Worm (Caenorhabditis elegans) whole organism, mixed stage, embryonic: ENCODE measurements around the gene F59A1.12.

Experiments
- M03D4.4 ChIP-seq: sonication (generic microtip); optimal IDR thresholded peaks from 2 replicates; lab custom pipeline; 2017; ENCODE audit warnings: mild to moderate bottlenecking, missing genetic modification characterization, missing compliant biosample characterization
- bed-3 ChIP-seq: fragments of 200-800 bp; sonication (Bioruptor generic); optimal IDR thresholded peaks from 3 replicates; lab custom pipeline; 2018; ENCODE audit warnings: mild to moderate bottlenecking, missing genetic modification characterization, moderate library complexity, missing compliant biosample characterization
- blmp-1 ChIP-seq: fragments of 150-350 bp; optimal IDR thresholded peaks from 2 replicates; lab custom pipeline; 2014; ENCODE audit warnings: missing biosample characterization, missing genetic modification characterization
- ceh-39 ChIP-seq: fragments of 150-350 bp; optimal IDR thresholded peaks from 2 replicates; lab custom pipeline; 2014; ENCODE audit warnings: missing biosample characterization, missing genetic modification characterization
- ceh-43 ChIP-seq: fragments of 200-800 bp; sonication (Bioruptor generic); optimal IDR thresholded peaks from 2 replicates; lab custom pipeline; 2018; ENCODE audit warnings: mild to moderate bottlenecking, missing genetic modification characterization, moderate library complexity, missing compliant biosample characterization
- ceh-83 ChIP-seq: fragments of 200-800 bp; sonication (Bioruptor generic); optimal IDR thresholded peaks from 2 replicates; lab custom pipeline; 2018; ENCODE audit warnings: mild to moderate bottlenecking, missing genetic modification characterization, missing compliant biosample characterization
- ces-1 ChIP-seq: fragments of 150-350 bp; optimal IDR thresholded peaks from 2 replicates; lab custom pipeline; 2014; ENCODE audit warnings: missing biosample characterization, missing genetic modification reagents, missing genetic modification characterization
- cnd-1 ChIP-seq: fragments of 200-800 bp; sonication (Bioruptor generic); optimal IDR thresholded peaks from 2 replicates; lab custom pipeline; 2018; ENCODE audit warnings: mild to moderate bottlenecking, missing genetic modification characterization, missing compliant biosample characterization
- drap-1 ChIP-seq: fragments of 200-800 bp; sonication (Bioruptor generic); optimal IDR thresholded peaks from 3 replicates; lab custom pipeline; 2018; ENCODE audit warnings: mild to moderate bottlenecking, missing genetic modification characterization, missing compliant biosample characterization
- elt-1 ChIP-seq: sonication (generic microtip); optimal IDR thresholded peaks from 2 replicates; lab custom pipeline; 2017; ENCODE audit warnings: missing genetic modification characterization, mild to moderate bottlenecking, missing compliant biosample characterization, antibody characterized with exemption, moderate library complexity, borderline replicate concordance; ENCODE audit not compliant: insufficient read depth
- elt-3 ChIP-seq: fragments of 150-350 bp; optimal IDR thresholded peaks from 2 replicates; lab custom pipeline; 2014; ENCODE audit warnings: missing biosample characterization, missing genetic modification characterization
- flh-1 ChIP-seq: fragments of 200-800 bp; sonication (Bioruptor generic); optimal IDR thresholded peaks from 2 replicates; lab custom pipeline; 2018; ENCODE audit warnings: mild to moderate bottlenecking, missing genetic modification characterization, moderate library complexity, missing compliant biosample characterization
- ham-2 ChIP-seq: fragments of 200-800 bp; sonication (Bioruptor generic); optimal IDR thresholded peaks from 2 replicates; lab custom pipeline; 2018; ENCODE audit warnings: mild to moderate bottlenecking, missing genetic modification characterization, missing compliant biosample characterization
- hlh-1 ChIP-seq: fragments of 150-350 bp; optimal IDR thresholded peaks from 2 replicates; lab custom pipeline; 2014; ENCODE audit warnings: missing biosample characterization, missing genetic modification reagents, missing genetic modification characterization
- lin-13 ChIP-seq: fragments of 150-350 bp; optimal IDR thresholded peaks from 2 replicates; lab custom pipeline; 2014; ENCODE audit warnings: missing biosample characterization, missing genetic modification characterization
- lin-32 ChIP-seq: fragments of 200-800 bp; sonication (Bioruptor generic); optimal IDR thresholded peaks from 2 replicates; lab custom pipeline; 2018; ENCODE audit warnings: mild to moderate bottlenecking, missing genetic modification characterization, missing compliant biosample characterization
- lsy-2 ChIP-seq: fragments of 150-350 bp; optimal IDR thresholded peaks from 2 replicates; lab custom pipeline; 2014; ENCODE audit warnings: missing biosample characterization, missing genetic modification characterization
- mab-5 ChIP-seq: fragments of 150-350 bp; optimal IDR thresholded peaks from 2 replicates; lab custom pipeline; 2014; ENCODE audit warnings: missing biosample characterization, missing genetic modification characterization
- mls-2 ChIP-seq: sonication (generic microtip); optimal IDR thresholded peaks from 2 replicates; lab custom pipeline; 2016; ENCODE audit warnings: mild to moderate bottlenecking, missing genetic modification characterization, moderate library complexity, missing compliant biosample characterization
- nhr-12 ChIP-seq: fragments of 150-350 bp; optimal IDR thresholded peaks from 2 replicates; lab custom pipeline; 2014; ENCODE audit warnings: missing biosample characterization, missing genetic modification characterization
- nhr-2 ChIP-seq: fragments of 150-350 bp; optimal IDR thresholded peaks from 2 replicates; lab custom pipeline; 2014; ENCODE audit warnings: missing biosample characterization, missing genetic modification characterization
- nhr-237 ChIP-seq: fragments of 150-350 bp; optimal IDR thresholded peaks from 2 replicates; lab custom pipeline; 2014; ENCODE audit warnings: missing biosample characterization, missing genetic modification characterization
- nhr-76 ChIP-seq: sonication (generic microtip); optimal IDR thresholded peaks from 2 replicates; lab custom pipeline; 2017; ENCODE audit warnings: missing biosample characterization, missing genetic modification characterization
- pha-4 ChIP-seq: fragments of 150-350 bp; optimal IDR thresholded peaks from 2 replicates; lab custom pipeline; 2018; ENCODE audit warnings: missing biosample characterization, missing genetic modification reagents, missing genetic modification characterization
- sem-2 ChIP-seq: fragments of 200-800 bp; sonication (Bioruptor generic); optimal IDR thresholded peaks from 2 replicates; lab custom pipeline; 2018; ENCODE audit warnings: mild to moderate bottlenecking, missing genetic modification characterization, missing compliant biosample characterization
- snpc-4 ChIP-seq: fragments of 150-350 bp; optimal IDR thresholded peaks from 2 replicates; lab custom pipeline; 2014; ENCODE audit warnings: missing biosample characterization, missing genetic modification characterization
- tbx-8 ChIP-seq: fragments of 200-800 bp; sonication (Bioruptor generic); optimal IDR thresholded peaks from 2 replicates; lab custom pipeline; 2018; ENCODE audit warnings: mild to moderate bottlenecking, missing genetic modification characterization, moderate library complexity, missing compliant biosample characterization
- unc-120 ChIP-seq: sonication (generic microtip); optimal IDR thresholded peaks from 2 replicates; lab custom pipeline; 2017; ENCODE audit warnings: missing genetic modification characterization, missing compliant biosample characterization; ENCODE audit not compliant: poor library complexity, severe bottlenecking
- unc-39 ChIP-seq: fragments of 150-350 bp; optimal IDR thresholded peaks from 2 replicates; lab custom pipeline; 2014; ENCODE audit warnings: missing biosample characterization, missing genetic modification characterization
- unc-62 ChIP-seq: fragments of 150-350 bp; optimal IDR thresholded peaks from 2 replicates; lab custom pipeline; 2014; ENCODE audit warnings: missing biosample characterization, missing genetic modification reagents, missing genetic modification characterization
- ztf-11 ChIP-seq: fragments of 150-350 bp; optimal IDR thresholded peaks from 2 replicates; lab custom pipeline; 2014; ENCODE audit warnings: missing biosample characterization, missing genetic modification characterization

The F59A1.12 gene

ce11 chrV:17705814-17706213 lies 38.2 kb upstream of the F59A1.12 start, which contains the start of gene W06D12.6:
Gene W06D12.6 (plus strand): TSS chrV:17706114.
- TF ChIP-seq tbx-8 (no peak), ceh-43 (no peak), ham-2 (GFP tag; lab: Kevin White, UChicago) (no peak), ces-1 (GFP tag; lab: Kevin White, UChicago) (no peak), sem-2 (GFP tag; lab: Kevin White, UChicago) (no peak), unc-120 (tag; lab: Kevin White, UChicago) (no peak), cnd-1 (no peak), unc-62 (GFP tag; lab: Kevin White, UChicago) (no peak), ztf-11 (tag; lab: Kevin White, UChicago) (no peak), M03D4.4 (tag; lab: Kevin White, UChicago) (no peak)

ce11 chrV:17700728-17701262 lies 33.2 kb upstream of the F59A1.12 start, which contains the start of the genes Y26G10.5 and srh-32:
Gene Y26G10.5 (minus strand): TSS chrV:17700828.
Gene srh-32 (plus strand): TSS chrV:17701212.
- no peak for TF ChIP-seq elt-1 (tag; lab: Kevin White, UChicago)
- no peak for TF ChIP-seq lsy-2 (tag; lab: Kevin White, UChicago)
- no peak for TF ChIP-seq ham-2 (GFP tag; lab: Kevin White, UChicago)
- no peak for TF ChIP-seq ces-1 (GFP tag; lab: Kevin White, UChicago)
- no peak for TF ChIP-seq ceh-39
- no peak for TF ChIP-seq pha-4
- no peak for TF ChIP-seq lin-32
- TF ChIP-seq blmp-1, result no peak
- no peak for TF ChIP-seq mab-5 (tag; lab: Kevin White, UChicago)

- TF ChIP-seq blmp-1 (no peak), ceh-39 (no peak), nhr-237 (tag; lab: Kevin White, UChicago) (no peak), nhr-76 (no peak), ceh-43 (no peak), lin-13 (no peak), nhr-12 (tag; lab: Kevin White, UChicago) (no peak), unc-39 (no peak), mab-5 (tag; lab: Kevin White, UChicago) (no peak), tbx-8 (no peak), nhr-2 (tag; lab: Kevin White, UChicago) (no peak), snpc-4 (tag; lab: Kevin White, UChicago) (no peak), mls-2 (no peak), ham-2 (GFP tag; lab: Kevin White, UChicago) (no peak), M03D4.4 (tag; lab: Kevin White, UChicago) (no peak), unc-62 (GFP tag; lab: Kevin White, UChicago) (no peak), unc-120 (tag; lab: Kevin White, UChicago) (no peak), pha-4 (no peak), hlh-1 (tag; lab: Kevin White, UChicago) (no peak)
These were observed 32.1 kb upstream of the F59A1.12 start, which contains the start of gene Y26G10.6 for ce11 chrV:17699659-17700058. Gene Y26G10.6 (plus strand): TSS chrV:17699959.

- TF ChIP-seq sem-2 (GFP tag; lab: Kevin White, UChicago) (no peak), mls-2 (no peak), nhr-237 (tag; lab: Kevin White, UChicago) (no peak), nhr-12 (tag; lab: Kevin White, UChicago) (no peak), ztf-11 (tag; lab: Kevin White, UChicago) (no peak), bed-3 (no peak), ham-2 (GFP tag; lab: Kevin White, UChicago) (no peak), lin-32 (no peak), mab-5 (tag; lab: Kevin White, UChicago) (no peak), cnd-1 (no peak), drap-1 (GFP tag; lab: Kevin White, UChicago) (no peak), lsy-2 (tag; lab: Kevin White, UChicago) (no peak), unc-120 (tag; lab: Kevin White, UChicago) (no peak), ceh-83 (GFP tag; lab: Kevin White, UChicago) (no peak), hlh-1 (tag; lab: Kevin White, UChicago) (no peak)
These were observed 31.5 kb upstream of the F59A1.12 start, which contains the start of gene Y26G10.4 for ce11 chrV:17699097-17699496. Gene Y26G10.4 (minus strand): TSS chrV:17699197.

ce11 chrV:17696753-17697152 lies 29.2 kb upstream of the F59A1.12 start, which contains the start of gene spp-29:
Gene spp-29 (minus strand): TSS chrV:17696853.
- TF ChIP-seq nhr-12 (tag; lab: Kevin White, UChicago) (no peak), ceh-43 (no peak), mab-5 (tag; lab: Kevin White, UChicago) (no peak), elt-1 (tag; lab: Kevin White, UChicago) (no peak), elt-3 (tag; lab: Kevin White, UChicago) (no peak), bed-3 (no peak), flh-1 (GFP tag; lab: Kevin White, UChicago) (no peak)
